Worm (Caenorhabditis elegans): ENCODE results near the gene C18D4.4.

ce11 chrV:17513831-17514230 is 17.5 kb downstream of the C18D4.4 start:
- TF ChIP-seq lin-11 (tag; optimal IDR thresholded peaks at IDR 0.05) (no peak), nhr-11 (tag; optimal IDR thresholded peaks at IDR 0.05) (no peak), K09A11.1 (tag; optimal IDR thresholded peaks at IDR 0.05; ENCODE audit: insufficient read depth) (no peak), F13H6.1 (tag; optimal IDR thresholded peaks at IDR 0.05) (no peak), ztf-16 (tag; optimal IDR thresholded peaks at IDR 0.05) (no peak), dmd-4 (tag; optimal IDR thresholded peaks at IDR 0.05; ENCODE audit: borderline replicate concordance) (no peak), sox-4 (tag; optimal IDR thresholded peaks at IDR 0.05) (no peak), fkh-10 (GFP tag; optimal IDR thresholded peaks at IDR 0.05) (no peak), elt-2 (tag; optimal IDR thresholded peaks at IDR 0.05) (no peak), ceh-48 (tag; optimal IDR thresholded peaks at IDR 0.05) (no peak), ama-1 (optimal IDR thresholded peaks at IDR 0.05) (no peak), hlh-30 (tag; optimal IDR thresholded peaks at IDR 0.05; ENCODE audit: insufficient read depth) (no peak), unc-86 (tag; optimal IDR thresholded peaks at IDR 0.05) (no peak)

Measured in whole organism, late embryonic.